Worm (Caenorhabditis elegans) whole organism, late embryonic: Measurements from ENCODE around the gene C14B9.10.
A peak's percentile ranks its signal among the peaks of the same experiment; 100 is the strongest.

ENCODE experiments used
- C08G9.2 ChIP-seq: sonication (generic microtip); optimal IDR thresholded peaks from 2 replicates; lab custom pipeline; 2016; ENCODE audit warnings: mild to moderate bottlenecking, missing genetic modification characterization, moderate library complexity, missing compliant biosample characterization
- C38D4.7 ChIP-seq: fragments of 200-800 bp; sonication (Bioruptor generic); optimal IDR thresholded peaks from 2 replicates; lab custom pipeline; 2018; ENCODE audit warnings: mild to moderate bottlenecking, missing genetic modification characterization, moderate library complexity, missing compliant biosample characterization
- ama-1 ChIP-seq: fragments of 150-350 bp; optimal IDR thresholded peaks from 2 replicates; lab custom pipeline; 2014
- ceh-9 ChIP-seq: sonication (generic microtip); optimal IDR thresholded peaks from 2 replicates; lab custom pipeline; 2016; ENCODE audit warnings: mild to moderate bottlenecking, missing genetic modification characterization, inconsistent platforms, missing compliant biosample characterization
- dmd-4 ChIP-seq: sonication (generic microtip); optimal IDR thresholded peaks from 2 replicates; lab custom pipeline; 2016; ENCODE audit warnings: borderline replicate concordance, missing genetic modification characterization, missing compliant biosample characterization
- elt-2 ChIP-seq: sonication (generic microtip); optimal IDR thresholded peaks from 2 replicates; lab custom pipeline; 2016; ENCODE audit warnings: missing genetic modification reagents, missing genetic modification characterization, missing compliant biosample characterization
- hlh-13 ChIP-seq: fragments of 200-800 bp; sonication (Bioruptor generic); optimal IDR thresholded peaks from 2 replicates; lab custom pipeline; 2018; ENCODE audit warnings: mild to moderate bottlenecking, missing genetic modification characterization, missing compliant biosample characterization
- hlh-30 ChIP-seq: sonication (generic microtip); optimal IDR thresholded peaks from 2 replicates; lab custom pipeline; 2017; ENCODE audit warnings: antibody characterized with exemption, missing genetic modification characterization, missing compliant biosample characterization; ENCODE audit not compliant: insufficient read depth
- nhr-11 ChIP-seq: fragments of 150-350 bp; optimal IDR thresholded peaks from 2 replicates; lab custom pipeline; 2014; ENCODE audit warnings: missing biosample characterization, missing genetic modification characterization
- pag-3 ChIP-seq: sonication (generic microtip); optimal IDR thresholded peaks from 2 replicates; lab custom pipeline; 2016; ENCODE audit warnings: missing compliant biosample characterization, missing genetic modification characterization, borderline replicate concordance
- pat-9 ChIP-seq: fragments of 200-800 bp; sonication (Bioruptor generic); optimal IDR thresholded peaks from 2 replicates; lab custom pipeline; 2018; ENCODE audit warnings: mild to moderate bottlenecking, missing genetic modification characterization, moderate library complexity, missing compliant biosample characterization
- pha-4 ChIP-seq: fragments of 150-350 bp; optimal IDR thresholded peaks from 2 replicates; lab custom pipeline; 2018; ENCODE audit warnings: missing biosample characterization, missing genetic modification reagents, missing genetic modification characterization

DNA sequence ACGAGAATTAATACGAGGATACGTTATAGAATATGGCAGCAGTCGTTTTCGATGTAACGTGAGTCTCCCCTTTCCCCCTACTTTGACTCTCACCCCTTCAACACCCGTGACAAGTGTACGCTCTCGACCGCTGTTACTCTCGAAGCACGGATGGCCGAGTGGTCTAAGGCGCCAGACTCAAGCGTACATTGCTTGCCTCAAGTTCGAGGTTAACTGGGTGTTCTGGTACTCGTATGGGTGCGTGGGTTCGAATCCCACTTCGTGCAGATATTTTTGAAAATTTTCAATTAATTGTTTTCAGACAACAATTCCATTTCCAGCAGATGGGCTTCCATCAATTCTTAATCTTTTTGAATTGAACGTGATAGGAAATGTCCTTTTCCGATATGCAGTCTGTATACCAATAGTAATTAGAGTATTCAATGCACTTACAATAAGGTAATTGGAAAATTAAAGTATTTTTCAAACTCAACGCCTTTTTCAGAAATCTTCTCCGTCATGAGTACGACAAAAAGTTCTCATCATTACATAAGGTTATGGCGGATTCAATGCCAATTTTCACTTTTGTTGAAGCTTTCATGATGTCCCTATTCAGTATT is 21.1 kb upstream of the C14B9.10 start:
- TF ChIP-seq ama-1 (lab: Kevin White, UChicago) (no peak), nhr-11 (tag; lab: Kevin White, UChicago) (no peak), pag-3 (no peak), C08G9.2 (peak; percentile 58), C38D4.7 (peak; percentile 72), elt-2 (peak; percentile 70), pat-9 (tag; lab: Kevin White, UChicago) (peak; percentile 69), hlh-13 (peak; percentile 18), dmd-4 (tag; lab: Kevin White, UChicago) (peak; percentile 23), ceh-9 (tag; lab: Kevin White, UChicago) (no peak), pha-4 (no peak), hlh-30 (tag; lab: Kevin White, UChicago) (peak; percentile 65)
